Fruit fly (Drosophila melanogaster) whole organism, embryonic: ENCODE data around the gene Ror.

ENCODE experiments used
- Atf3 ChIP-seq: fragments of 200-800 bp; sonication (Bioruptor generic); optimal IDR thresholded peaks from 3 replicates; lab custom pipeline; 2016; ENCODE audit warnings: missing biosample characterization, missing genetic modification characterization
- CG10147 ChIP-seq: fragments of 200-800 bp; sonication (Bioruptor generic); optimal IDR thresholded peaks from 2 replicates; lab custom pipeline; 2019; ENCODE audit warnings: missing biosample characterization, mild to moderate bottlenecking, missing genetic modification characterization, moderate library complexity
- CG12299 ChIP-seq: fragments of 200-800 bp; sonication (Bioruptor generic); optimal IDR thresholded peaks from 2 replicates; lab custom pipeline; 2018; ENCODE audit warnings: missing biosample characterization, mild to moderate bottlenecking, missing genetic modification characterization
- CG12769 ChIP-seq: fragments of 200-800 bp; sonication (Bioruptor generic); optimal IDR thresholded peaks from 2 replicates; lab custom pipeline; 2019; ENCODE audit warnings: missing biosample characterization, mild to moderate bottlenecking, missing genetic modification characterization, moderate library complexity
- CG14014 ChIP-seq: fragments of 200-800 bp; sonication (Bioruptor generic); IDR thresholded peaks from 2 replicates; pipeline ENCODE4 v1.3.6; 2022; ENCODE audit warnings: missing biosample characterization, missing genetic modification characterization
- CG15011 ChIP-seq: fragments of 200-800 bp; sonication (Bioruptor generic); optimal IDR thresholded peaks from 3 replicates; lab custom pipeline; 2018; ENCODE audit warnings: missing biosample characterization, mild to moderate bottlenecking, missing genetic modification characterization
- CG17328 ChIP-seq: fragments of 200-800 bp; sonication (Bioruptor generic); IDR thresholded peaks from 2 replicates; pipeline ENCODE4 v1.3.6; 2022; ENCODE audit warnings: missing biosample characterization, missing genetic modification characterization
- CG17359 ChIP-seq: fragments of 200-800 bp; sonication (Bioruptor generic); optimal IDR thresholded peaks from 3 replicates; lab custom pipeline; 2018; ENCODE audit warnings: missing biosample characterization, mild to moderate bottlenecking, missing genetic modification characterization, moderate library complexity
- CG17385 ChIP-seq: fragments of 200-800 bp; sonication (Bioruptor generic); optimal IDR thresholded peaks from 3 replicates; lab custom pipeline; 2018; ENCODE audit warnings: missing biosample characterization, mild to moderate bottlenecking, missing genetic modification characterization
- CG1792 ChIP-seq: fragments of 200-800 bp; sonication (Bioruptor generic); optimal IDR thresholded peaks from 2 replicates; lab custom pipeline; 2016; ENCODE audit warnings: missing biosample characterization, missing genetic modification characterization
- CG2116 ChIP-seq: fragments of 200-800 bp; sonication (Bioruptor generic); optimal IDR thresholded peaks from 3 replicates; lab custom pipeline; 2018; ENCODE audit warnings: missing biosample characterization, mild to moderate bottlenecking, missing genetic modification characterization
- CG30020 ChIP-seq: fragments of 200-800 bp; optimal IDR thresholded peaks from 2 replicates; lab custom pipeline; 2019; ENCODE audit warnings: missing biosample characterization, mild to moderate bottlenecking, missing genetic modification characterization, moderate library complexity
- CG3281 ChIP-seq: fragments of 200-800 bp; sonication (Bioruptor generic); optimal IDR thresholded peaks from 3 replicates; lab custom pipeline; 2017; ENCODE audit warnings: missing biosample characterization, mild to moderate bottlenecking, missing genetic modification characterization
- CG3407 ChIP-seq: fragments of 200-800 bp; sonication (Bioruptor generic); optimal IDR thresholded peaks from 2 replicates; lab custom pipeline; 2018; ENCODE audit warnings: missing biosample characterization, mild to moderate bottlenecking, missing genetic modification characterization
- CG5180 ChIP-seq: fragments of 200-800 bp; sonication (Bioruptor generic); optimal IDR thresholded peaks from 3 replicates; lab custom pipeline; 2017; ENCODE audit warnings: missing biosample characterization, missing genetic modification characterization, mild to moderate bottlenecking, moderate library complexity, missing genetic modification reagents
- CG5245 ChIP-seq: fragments of 200-800 bp; sonication (Bioruptor generic); optimal IDR thresholded peaks from 3 replicates; lab custom pipeline; 2016; ENCODE audit warnings: missing biosample characterization, missing genetic modification characterization
- CG8290 ChIP-seq, 3 experiments: fragments of 200-800 bp; sonication (Bioruptor generic); optimal IDR thresholded peaks; 2 replicates each; lab custom pipeline; 2016 to 2019; ENCODE audit warnings: missing biosample characterization in 3 of 3, missing genetic modification characterization in 3 of 3, mild to moderate bottlenecking in 2 of 3, moderate library complexity in 1 of 3
- CG8924 ChIP-seq: fragments of 200-800 bp; optimal IDR thresholded peaks from 3 replicates; lab custom pipeline; 2019; ENCODE audit warnings: missing biosample characterization, mild to moderate bottlenecking, missing genetic modification characterization, moderate library complexity
- CG9727 ChIP-seq: fragments of 200-800 bp; sonication (Bioruptor generic); optimal IDR thresholded peaks from 3 replicates; lab custom pipeline; 2017; ENCODE audit warnings: missing biosample characterization, mild to moderate bottlenecking, missing genetic modification characterization
- CG9932 ChIP-seq: fragments of 200-800 bp; sonication (Bioruptor generic); IDR thresholded peaks from 2 replicates; pipeline ENCODE4 v1.3.6; 2022; ENCODE audit warnings: missing biosample characterization, missing genetic modification characterization
- CHES-1-like ChIP-seq: fragments of 200-800 bp; sonication (Bioruptor generic); optimal IDR thresholded peaks from 2 replicates; lab custom pipeline; 2016; ENCODE audit warnings: missing biosample characterization, missing genetic modification characterization
- Camta ChIP-seq: fragments of 200-800 bp; sonication (Bioruptor generic); optimal IDR thresholded peaks from 2 replicates; lab custom pipeline; 2016; ENCODE audit warnings: missing biosample characterization, missing genetic modification characterization
- Dbx ChIP-seq: fragments of 200-800 bp; sonication (Bioruptor generic); IDR thresholded peaks from 3 replicates; pipeline ENCODE4 v1.3.6; 2022; ENCODE audit warnings: missing biosample characterization, missing genetic modification characterization
- Fer3 ChIP-seq: fragments of 200-800 bp; sonication (Bioruptor generic); optimal IDR thresholded peaks from 2 replicates; lab custom pipeline; 2018; ENCODE audit warnings: missing biosample characterization, mild to moderate bottlenecking, missing genetic modification characterization, moderate library complexity
- HHEX ChIP-seq: fragments of 200-800 bp; sonication (Bioruptor generic); optimal IDR thresholded peaks from 3 replicates; lab custom pipeline; 2017; ENCODE audit warnings: missing biosample characterization, mild to moderate bottlenecking, missing genetic modification characterization, missing genetic modification reagents
- HLH3B ChIP-seq: fragments of 200-800 bp; sonication (Bioruptor generic); IDR thresholded peaks from 2 replicates; pipeline ENCODE4 v1.3.6; 2022; ENCODE audit warnings: missing biosample characterization, missing genetic modification characterization
- Meics ChIP-seq: fragments of 200-800 bp; sonication (Bioruptor generic); optimal IDR thresholded peaks from 2 replicates; lab custom pipeline; 2017; ENCODE audit warnings: missing biosample characterization, mild to moderate bottlenecking, missing genetic modification characterization
- Pdp1 ChIP-seq, 2 experiments: fragments of 200-800 bp; sonication (Bioruptor generic); optimal IDR thresholded peaks; 3 replicates each; lab custom pipeline; 2016; ENCODE audit warnings: missing biosample characterization in 2 of 2, missing genetic modification characterization in 2 of 2, mild to moderate bottlenecking in 1 of 2, moderate library complexity in 1 of 2
- Rfx ChIP-seq: fragments of 200-800 bp; sonication (Bioruptor generic); IDR thresholded peaks from 2 replicates; pipeline ENCODE4 v1.3.6; 2022; ENCODE audit warnings: missing biosample characterization, missing genetic modification characterization
- Trl ChIP-seq, 3 experiments: fragments of >200 bp in 2 of 3; fragments of 200-800 bp in 1 of 3; sonication (Bioruptor generic) in 1 of 3; optimal IDR thresholded peaks; 2 replicates in 1 of 3; 3 replicates in 2 of 3; lab custom pipeline; 2016 to 2017; ENCODE audit warnings: missing biosample characterization in 1 of 3, missing genetic modification characterization in 1 of 3
- bsh ChIP-seq, 2 experiments: fragments of 200-800 bp; sonication (Bioruptor generic); optimal IDR thresholded peaks; 2 replicates each; lab custom pipeline; 2017 to 2018; ENCODE audit warnings: mild to moderate bottlenecking in 2 of 2, missing biosample characterization in 2 of 2, missing genetic modification characterization in 2 of 2, moderate library complexity in 1 of 2
- caup ChIP-seq: fragments of 200-800 bp; sonication (Bioruptor generic); optimal IDR thresholded peaks from 3 replicates; lab custom pipeline; 2017; ENCODE audit warnings: missing biosample characterization, mild to moderate bottlenecking, missing genetic modification characterization, moderate library complexity; ENCODE audit not compliant: severe bottlenecking
- dpn ChIP-seq, 2 experiments: fragments of 200-800 bp; sonication (Bioruptor generic); optimal IDR thresholded peaks; 3 replicates each; lab custom pipeline; 2016; ENCODE audit warnings: missing biosample characterization in 2 of 2, missing genetic modification characterization in 2 of 2
- esg ChIP-seq: fragments of 200-800 bp; sonication (Bioruptor generic); conservative IDR thresholded peaks from 2 replicates; pipeline ENCODE4 v1.3.6; 2022; ENCODE audit warnings: missing biosample characterization, missing genetic modification characterization
- exex ChIP-seq: fragments of 200-800 bp; sonication (Bioruptor generic); optimal IDR thresholded peaks from 4 replicates; lab custom pipeline; 2018; ENCODE audit warnings: missing biosample characterization, mild to moderate bottlenecking, missing genetic modification characterization, moderate library complexity
- gem ChIP-seq: fragments of 200-800 bp; sonication (Bioruptor generic); optimal IDR thresholded peaks from 2 replicates; lab custom pipeline; 2019; ENCODE audit warnings: missing biosample characterization, mild to moderate bottlenecking, missing genetic modification characterization, moderate library complexity
- gfzf ChIP-seq: fragments of 200-800 bp; sonication (Bioruptor generic); optimal IDR thresholded peaks from 2 replicates; lab custom pipeline; 2016; ENCODE audit warnings: missing biosample characterization, mild to moderate bottlenecking, missing genetic modification characterization, moderate library complexity
- ind ChIP-seq: fragments of 200-800 bp; sonication (Bioruptor generic); optimal IDR thresholded peaks from 3 replicates; lab custom pipeline; 2016; ENCODE audit warnings: missing biosample characterization, missing genetic modification characterization
- mam ChIP-seq: fragments of 200-800 bp; sonication (Bioruptor generic); optimal IDR thresholded peaks from 3 replicates; lab custom pipeline; 2016; ENCODE audit warnings: missing biosample characterization, missing genetic modification characterization
- pho ChIP-seq: fragments of 200-800 bp; sonication (Bioruptor generic); optimal IDR thresholded peaks from 2 replicates; lab custom pipeline; 2016; ENCODE audit warnings: missing biosample characterization, missing genetic modification characterization
- pnt ChIP-seq: fragments of 200-800 bp; sonication (Bioruptor generic); optimal IDR thresholded peaks from 3 replicates; lab custom pipeline; 2016; ENCODE audit warnings: missing biosample characterization, missing genetic modification characterization
- pros ChIP-seq: fragments of 200-800 bp; sonication (Bioruptor generic); optimal IDR thresholded peaks from 3 replicates; lab custom pipeline; 2019; ENCODE audit warnings: missing biosample characterization, mild to moderate bottlenecking, missing genetic modification characterization, moderate library complexity
- sens ChIP-seq: fragments of 200-800 bp; sonication (Bioruptor generic); peaks from one replicate; lab custom pipeline; 2016; ENCODE audit warnings: missing biosample characterization, missing genetic modification characterization
- slbo ChIP-seq: fragments of 200-800 bp; sonication (Bioruptor generic); IDR thresholded peaks from 2 replicates; pipeline ENCODE4 v1.3.6; 2022; ENCODE audit warnings: missing biosample characterization, missing genetic modification characterization
- slou ChIP-seq: fragments of 200-800 bp; sonication (Bioruptor generic); optimal IDR thresholded peaks from 3 replicates; lab custom pipeline; 2016; ENCODE audit warnings: missing biosample characterization, missing genetic modification characterization
- sna ChIP-seq: fragments of 200-800 bp; sonication (Bioruptor generic); IDR thresholded peaks from 2 replicates; pipeline ENCODE4 v1.3.6; 2022; ENCODE audit warnings: missing biosample characterization, missing genetic modification characterization; ENCODE audit not compliant: partially characterized antibody
- so ChIP-seq: fragments of 200-800 bp; sonication (Bioruptor generic); IDR thresholded peaks from 3 replicates; pipeline ENCODE4 v1.3.6; 2022; ENCODE audit warnings: missing biosample characterization, missing genetic modification characterization
- ttk ChIP-seq: fragments of 200-800 bp; sonication (Bioruptor generic); IDR thresholded peaks from 2 replicates; pipeline ENCODE4 v2.1.2; 2022; ENCODE audit warnings: missing biosample characterization, missing genetic modification characterization
- zf30C ChIP-seq: fragments of 200-800 bp; sonication (Bioruptor generic); optimal IDR thresholded peaks from 3 replicates; lab custom pipeline; 2018; ENCODE audit warnings: missing biosample characterization, mild to moderate bottlenecking, missing genetic modification characterization

The Ror gene

dm6 chr2L:10231092-10231494 lies 20.6 kb upstream of the Ror start (continued):
- TF ChIP-seq CG30020 (tag; lab: Kevin White, UChicago) (no peak), CG3407 (GFP tag; lab: Kevin White, UChicago) (no peak), CG14014 (GFP tag; lab: Robert Waterston, UW) (no peak; the same call in 1 of the 2 replicates), CG9727 (GFP tag; lab: Kevin White, UChicago) (peak; percentile 19), sna (no peak), CG17385 (GFP tag; lab: Kevin White, UChicago) (peak; percentile 19), CG5245 (GFP tag; lab: Kevin White, UChicago) (peak; percentile 5), HLH3B (GFP tag; lab: Robert Waterston, UW) (0 out of 2 replicates have a peak, but pooled peaks have one; percentile 20), CG5180 (GFP tag; lab: Kevin White, UChicago) (peak; percentile 18), mam (GFP tag; lab: Kevin White, UChicago) (peak; percentile 54), CG12299 (tag; lab: Kevin White, UChicago) (no peak), CG8290 (GFP tag; optimal IDR thresholded peaks at IDR 0.05; lab: Kevin White, UChicago) (no peak), CG8290 (tag; optimal IDR thresholded peaks at IDR 0.05; lab: Kevin White, UChicago) (peak in 1 of 2 experiments; percentile 57), Fer3 (peak; percentile 11), pros (GFP tag; lab: Kevin White, UChicago) (no peak), bsh (GFP tag; optimal IDR thresholded peaks at IDR 0.05; lab: Kevin White, UChicago) (peak in 1 of 2 experiments; percentile 23), CG10147 (GFP tag; lab: Kevin White, UChicago) (peak; percentile 4), CG1792 (GFP tag; lab: Kevin White, UChicago) (peak; percentile 11), pnt (GFP tag; lab: Kevin White, UChicago) (peak; percentile 7), slbo (GFP tag; lab: Robert Waterston, UW) (peak; percentile 42; the same call in 1 of the 2 replicates), CG12769 (tag; lab: Kevin White, UChicago) (peak; percentile 25), CG9932 (GFP tag; lab: Robert Waterston, UW) (no peak), dpn (GFP tag; optimal IDR thresholded peaks at IDR 0.05; lab: Kevin White, UChicago) (peak; percentile 25 to 32), pho (GFP tag; lab: Kevin White, UChicago) (no peak), esg (GFP tag; lab: Robert Waterston, UW) (0 out of 2 replicates have a peak, but pooled peaks have one; percentile 12), so (0 out of 3 replicates have a peak, but pooled peaks have one; percentile 25), CG8924 (tag; lab: Kevin White, UChicago) (peak; percentile 44), HHEX (peak; percentile 43), CHES-1-like (GFP tag; lab: Kevin White, UChicago) (peak; percentile 19), Atf3 (peak; percentile 2), Meics (GFP tag; lab: Kevin White, UChicago) (peak; percentile 44), zf30C (GFP tag; lab: Kevin White, UChicago) (peak; percentile 91), gfzf (no peak), sens (peak; percentile 82), Trl (optimal IDR thresholded peaks at IDR 0.05; lab: Kevin White, UChicago) (peak in 1 of 2 experiments; percentile 7), Trl (GFP tag; optimal IDR thresholded peaks at IDR 0.05; lab: Kevin White, UChicago) (peak; percentile 35), slou (no peak), ind (GFP tag; lab: Kevin White, UChicago) (peak; percentile 36), Dbx (GFP tag; lab: Robert Waterston, UW) (0 out of 3 replicates have a peak, but pooled peaks have one; percentile 51), CG2116 (GFP tag; lab: Kevin White, UChicago) (no peak), ttk (GFP tag; lab: Robert Waterston, UW) (no peak), Camta (GFP tag; lab: Kevin White, UChicago) (peak; percentile 27), gem (tag; lab: Kevin White, UChicago) (peak; percentile 46), CG3281 (GFP tag; lab: Kevin White, UChicago) (peak; percentile 36), Rfx (peak; percentile 62; the same call in 1 of the 2 replicates), exex (tag; lab: Kevin White, UChicago) (peak; percentile 32), CG17359 (tag; lab: Kevin White, UChicago) (peak; percentile 34), caup (no peak), CG15011 (GFP tag; lab: Kevin White, UChicago) (no peak), CG17328 (no peak; the same call in 1 of the 2 replicates), Pdp1 (GFP tag; optimal IDR thresholded peaks at IDR 0.05; lab: Kevin White, UChicago) (peak in 1 of 2 experiments; percentile 28)
